Worm (Caenorhabditis elegans) whole organism, L4 larva: Measurements from ENCODE around the gene M03E7.1.
A peak's percentile ranks its signal among the peaks of the same experiment; 100 is the strongest.

Experiments used
- D1046.2 ChIP-seq: fragments of 200-800 bp; sonication (Bioruptor generic); IDR thresholded peaks from 2 replicates; pipeline ENCODE4 v1.3.6; 2022; ENCODE audit warnings: missing genetic modification characterization, missing compliant biosample characterization
- F10B5.3 ChIP-seq: sonication (generic microtip); optimal IDR thresholded peaks from 2 replicates; lab custom pipeline; 2016; ENCODE audit warnings: mild to moderate bottlenecking, missing genetic modification characterization, missing compliant biosample characterization
- F37D6.2 ChIP-seq: sonication (generic microtip); optimal IDR thresholded peaks from 2 replicates; lab custom pipeline; 2016; ENCODE audit warnings: mild to moderate bottlenecking, missing genetic modification characterization, missing compliant biosample characterization
- F44E2.7 ChIP-seq: fragments of 200-800 bp; sonication (Bioruptor generic); IDR thresholded peaks from 2 replicates; pipeline ENCODE4 v2.1.2; 2022; ENCODE audit warnings: missing genetic modification characterization, missing compliant biosample characterization
- R02D3.7 ChIP-seq: fragments of 150-350 bp; sonication (generic microtip); optimal IDR thresholded peaks from 3 replicates; lab custom pipeline; 2014; ENCODE audit warnings: missing biosample characterization, missing genetic modification characterization
- Y105C5A.15 ChIP-seq: fragments of 200-800 bp; sonication (Bioruptor generic); IDR thresholded peaks from 2 replicates; pipeline ENCODE4 v1.3.6; 2022; ENCODE audit warnings: missing genetic modification characterization, missing compliant biosample characterization
- Y48G9A.11 ChIP-seq: fragments of 200-800 bp; sonication (Bioruptor generic); IDR thresholded peaks from 2 replicates; pipeline ENCODE4 v1.3.6; 2022; ENCODE audit warnings: missing genetic modification reagents, missing genetic modification characterization, missing compliant biosample characterization
- Y5F2A.4 ChIP-seq: fragments of 200-800 bp; sonication (Bioruptor generic); optimal IDR thresholded peaks from 2 replicates; lab custom pipeline; 2018; ENCODE audit warnings: mild to moderate bottlenecking, missing genetic modification characterization, missing compliant biosample characterization
- aha-1 ChIP-seq: fragments of 150-350 bp; peaks from one replicate; lab custom pipeline; 2014; ENCODE audit warnings: missing biosample characterization, missing genetic modification characterization
- arid-1 ChIP-seq: fragments of 200-800 bp; sonication (Bioruptor generic); conservative IDR thresholded peaks from 2 replicates; pipeline ENCODE4 v1.3.6; 2022; ENCODE audit warnings: missing genetic modification reagents, missing genetic modification characterization, missing compliant biosample characterization
- attf-4 ChIP-seq: sonication (generic microtip); optimal IDR thresholded peaks from 3 replicates; lab custom pipeline; 2017; ENCODE audit warnings: missing biosample characterization, missing genetic modification characterization
- ceh-28 ChIP-seq: fragments of 150-350 bp; optimal IDR thresholded peaks from 2 replicates; lab custom pipeline; 2014; ENCODE audit warnings: missing biosample characterization, missing genetic modification reagents, missing genetic modification characterization
- ceh-44 ChIP-seq: fragments of 200-800 bp; sonication (Bioruptor generic); IDR thresholded peaks from 2 replicates; pipeline ENCODE4 v1.3.6; 2022; ENCODE audit warnings: missing genetic modification reagents, missing genetic modification characterization, missing compliant biosample characterization
- ceh-62 ChIP-seq: sonication (generic microtip); optimal IDR thresholded peaks from 2 replicates; lab custom pipeline; 2017; ENCODE audit warnings: missing biosample characterization, missing genetic modification characterization
- ces-1 ChIP-seq: fragments of 150-350 bp; sonication (generic microtip); optimal IDR thresholded peaks from 4 replicates; lab custom pipeline; 2014; ENCODE audit warnings: missing biosample characterization, missing genetic modification reagents, missing genetic modification characterization
- daf-12 ChIP-seq: fragments of 150-350 bp; optimal IDR thresholded peaks from 2 replicates; lab custom pipeline; 2014; ENCODE audit warnings: missing biosample characterization, missing genetic modification reagents, missing genetic modification characterization
- dmd-8 ChIP-seq: fragments of 200-800 bp; sonication (Bioruptor generic); IDR thresholded peaks from 2 replicates; pipeline ENCODE4 v1.3.6; 2022; ENCODE audit warnings: missing genetic modification characterization, missing compliant biosample characterization
- dmd-9 ChIP-seq: fragments of 200-800 bp; sonication (Bioruptor generic); IDR thresholded peaks from 2 replicates; pipeline ENCODE4 v1.3.6; 2022; ENCODE audit warnings: missing genetic modification reagents, missing genetic modification characterization, missing compliant biosample characterization
- fos-1 ChIP-seq: fragments of 150-350 bp; optimal IDR thresholded peaks from 2 replicates; lab custom pipeline; 2014; ENCODE audit warnings: missing biosample characterization, missing genetic modification characterization
- hif-1 ChIP-seq, 2 experiments: sonication (generic microtip); optimal IDR thresholded peaks; 2 replicates each; lab custom pipeline; 2016 to 2017; ENCODE audit warnings: missing compliant biosample characterization in 2 of 2, missing genetic modification characterization in 2 of 2, missing genetic modification reagents in 2 of 2, missing genotype in 2 of 2, mild to moderate bottlenecking in 1 of 2
- hlh-30 ChIP-seq: sonication (generic microtip); optimal IDR thresholded peaks from 2 replicates; lab custom pipeline; 2017; ENCODE audit warnings: antibody characterized with exemption, mild to moderate bottlenecking, missing genetic modification characterization, missing compliant biosample characterization; ENCODE audit not compliant: insufficient read depth
- hmg-1.1 ChIP-seq: fragments of 200-800 bp; sonication (Bioruptor generic); IDR thresholded peaks from 2 replicates; pipeline ENCODE4 v1.3.6; 2022; ENCODE audit warnings: missing genetic modification reagents, missing genetic modification characterization, missing compliant biosample characterization
- lin-13 ChIP-seq: fragments of 150-350 bp; optimal IDR thresholded peaks from 2 replicates; lab custom pipeline; 2014; ENCODE audit warnings: missing biosample characterization, missing genetic modification reagents, missing genetic modification characterization
- lin-15B ChIP-seq: fragments of 150-350 bp; sonication (generic microtip); optimal IDR thresholded peaks from 3 replicates; lab custom pipeline; 2014; ENCODE audit warnings: missing biosample characterization, missing genetic modification characterization
- lin-29 ChIP-seq: fragments of 200-800 bp; sonication (Bioruptor generic); IDR thresholded peaks from 2 replicates; pipeline ENCODE4 v1.3.6; 2022; ENCODE audit warnings: missing genetic modification reagents, missing genetic modification characterization, missing compliant biosample characterization
- lin-38 ChIP-seq: fragments of 200-800 bp; sonication (Bioruptor generic); IDR thresholded peaks from 2 replicates; pipeline ENCODE4 v1.3.6; 2022; ENCODE audit warnings: missing genetic modification reagents, missing genetic modification characterization, missing compliant biosample characterization
- lsy-2 ChIP-seq, 2 experiments: fragments of 150-350 bp in 1 of 2; sonication (generic microtip) in 1 of 2; optimal IDR thresholded peaks; 2 replicates each; lab custom pipeline; 2014 to 2017; ENCODE audit warnings: missing biosample characterization in 2 of 2, missing genetic modification characterization in 2 of 2
- madf-9 ChIP-seq: fragments of 200-800 bp; sonication (Bioruptor generic); conservative IDR thresholded peaks from 2 replicates; pipeline ENCODE4 v1.3.6; 2022; ENCODE audit warnings: missing genetic modification reagents, missing genetic modification characterization, missing compliant biosample characterization
- mxl-3 ChIP-seq: fragments of 200-800 bp; sonication (Bioruptor generic); optimal IDR thresholded peaks from 2 replicates; lab custom pipeline; 2018; ENCODE audit warnings: mild to moderate bottlenecking, missing genetic modification characterization, missing compliant biosample characterization
- nhr-10 ChIP-seq: fragments of 150-350 bp; optimal IDR thresholded peaks from 2 replicates; lab custom pipeline; 2014; ENCODE audit warnings: missing biosample characterization, missing genetic modification characterization
- nhr-111 ChIP-seq: fragments of 200-800 bp; sonication (Bioruptor generic); optimal IDR thresholded peaks from 2 replicates; lab custom pipeline; 2018; ENCODE audit warnings: mild to moderate bottlenecking, missing genetic modification characterization, missing compliant biosample characterization
- nhr-237 ChIP-seq: sonication (generic microtip); optimal IDR thresholded peaks from 2 replicates; lab custom pipeline; 2017; ENCODE audit warnings: missing biosample characterization, missing genetic modification characterization
- nhr-28 ChIP-seq: fragments of 150-350 bp; optimal IDR thresholded peaks from 2 replicates; lab custom pipeline; 2014; ENCODE audit warnings: missing biosample characterization, missing genetic modification characterization
- nhr-42 ChIP-seq: fragments of 200-800 bp; sonication (Bioruptor generic); IDR thresholded peaks from 2 replicates; pipeline ENCODE4 v1.3.6; 2022; ENCODE audit warnings: missing genetic modification characterization, missing compliant biosample characterization
- nhr-77 ChIP-seq: fragments of 150-350 bp; optimal IDR thresholded peaks from 2 replicates; lab custom pipeline; 2014; ENCODE audit warnings: missing biosample characterization, missing genetic modification characterization
- php-3 ChIP-seq: fragments of 200-800 bp; sonication (Bioruptor generic); IDR thresholded peaks from 2 replicates; pipeline ENCODE4 v1.3.6; 2022; ENCODE audit warnings: missing genetic modification reagents, missing genetic modification characterization, missing compliant biosample characterization
- pqm-1 ChIP-seq: sonication (generic microtip); optimal IDR thresholded peaks from 2 replicates; lab custom pipeline; 2017; ENCODE audit warnings: missing biosample characterization, missing genetic modification characterization
- saeg-2 ChIP-seq: fragments of 200-800 bp; sonication (Bioruptor generic); IDR thresholded peaks from 2 replicates; pipeline ENCODE4 v1.3.6; 2022; ENCODE audit warnings: missing genetic modification reagents, missing genetic modification characterization, missing compliant biosample characterization
- tra-1 ChIP-seq: fragments of 200-800 bp; sonication (Bioruptor generic); IDR thresholded peaks from 2 replicates; pipeline ENCODE4 v1.3.6; 2022; ENCODE audit warnings: missing genetic modification reagents, missing genetic modification characterization, missing compliant biosample characterization
- unc-39 ChIP-seq: sonication (generic microtip); optimal IDR thresholded peaks from 2 replicates; lab custom pipeline; 2017; ENCODE audit warnings: missing biosample characterization, missing genetic modification characterization
- unc-62 ChIP-seq, 3 experiments: fragments of 150-350 bp in 1 of 3; sonication (generic microtip); optimal IDR thresholded peaks in 2 of 3; peaks in 1 of 3; 1 replicate in 1 of 3; 2 replicates in 2 of 3; lab custom pipeline; 2014 to 2017; ENCODE audit warnings: missing biosample characterization in 3 of 3, missing genetic modification characterization in 3 of 3, missing genetic modification reagents in 3 of 3, missing genotype in 1 of 3
- zag-1 ChIP-seq: fragments of 150-350 bp; optimal IDR thresholded peaks from 2 replicates; lab custom pipeline; 2014; ENCODE audit warnings: missing biosample characterization, missing genetic modification characterization
- zfp-3 ChIP-seq: fragments of 200-800 bp; sonication (Bioruptor generic); conservative IDR thresholded peaks from 2 replicates; pipeline ENCODE4 v1.3.6; 2022; ENCODE audit warnings: missing genetic modification reagents, missing genetic modification characterization, missing compliant biosample characterization

Gene M03E7.1

ce11 chrV:5667337-5667736, 45.8 kb downstream of the M03E7.1 start (continued):
- peak; percentile 97 for TF ChIP-seq F44E2.7
- no peak for TF ChIP-seq nhr-28 (tag; lab: Kevin White, UChicago)
- TF ChIP-seq Y105C5A.15 (GFP tag; lab: Robert Waterston, UW): peak; percentile 99
- TF ChIP-seq R02D3.7 (tag; lab: Kevin White, UChicago): no peak
- TF ChIP-seq hmg-1.1: 0 out of 2 replicates have a peak, but pooled peaks have one; percentile 32
- no peak for TF ChIP-seq fos-1 (tag; lab: Kevin White, UChicago)
- no peak for TF ChIP-seq F10B5.3 (tag; lab: Kevin White, UChicago)
- TF ChIP-seq php-3 (GFP tag; lab: Robert Waterston, UW): peak; percentile 86
- TF ChIP-seq nhr-111 (GFP tag; lab: Kevin White, UChicago): peak; percentile 87
- TF ChIP-seq lin-29 (GFP tag; lab: Robert Waterston, UW): peak; percentile 76
- no peak for TF ChIP-seq daf-12 (tag; lab: Kevin White, UChicago)
- no peak for TF ChIP-seq pqm-1
- no peak for TF ChIP-seq unc-39 (tag; lab: Kevin White, UChicago)
- peak; percentile 62; the same call in 1 of the 2 replicates for TF ChIP-seq zfp-3 (GFP tag; lab: Robert Waterston, UW)
- TF ChIP-seq tra-1 (GFP tag; lab: Robert Waterston, UW): peak; percentile 83
- peak; percentile 70 for TF ChIP-seq nhr-42 (GFP tag; lab: Robert Waterston, UW)
- no peak for TF ChIP-seq lsy-2 (tag; optimal IDR thresholded peaks at IDR 0.05; lab: Kevin White, UChicago)
- TF ChIP-seq attf-4: no peak
- TF ChIP-seq lin-38: peak; percentile 85
- no peak for TF ChIP-seq ceh-44 (GFP tag; lab: Robert Waterston, UW)
- no peak for TF ChIP-seq F37D6.2 (tag; lab: Kevin White, UChicago)
- TF ChIP-seq Y5F2A.4 (GFP tag; lab: Kevin White, UChicago): peak; percentile 88
- TF ChIP-seq hif-1 (tag; optimal IDR thresholded peaks at IDR 0.05; lab: Kevin White, UChicago): peak in 1 of 2 experiments; percentile 47
- no peak for TF ChIP-seq ceh-28 (tag; lab: Kevin White, UChicago)
- peak; percentile 66 for TF ChIP-seq madf-9
- no peak for TF ChIP-seq ceh-62
- TF ChIP-seq hlh-30 (tag; lab: Kevin White, UChicago): peak; percentile 14
- TF ChIP-seq aha-1 (tag; lab: Kevin White, UChicago): peak; percentile 71
- TF ChIP-seq mxl-3 (GFP tag; lab: Kevin White, UChicago): no peak
- no peak for TF ChIP-seq nhr-77
- peak; percentile 29 for TF ChIP-seq lin-13
- peak; percentile 95 for TF ChIP-seq arid-1 (GFP tag; lab: Robert Waterston, UW)

- TF ChIP-seq unc-62 (GFP tag; optimal IDR thresholded peaks at IDR 0.05 in 1 of 2; lab: Kevin White, UChicago) (peak in 1 of 2 experiments; percentile 55), unc-62 (tag; optimal IDR thresholded peaks at IDR 0.05; lab: Kevin White, UChicago) (no peak), nhr-111 (GFP tag; lab: Kevin White, UChicago) (no peak)
Observed at ce11 chrV:5668968-5669367, 47.5 kb downstream of the M03E7.1 start.

ce11 chrV:5672270-5672669, 50.8 kb downstream of the M03E7.1 start:
- no peak for TF ChIP-seq ceh-62
- TF ChIP-seq dmd-9 (GFP tag; lab: Robert Waterston, UW): no peak
- no peak for TF ChIP-seq saeg-2 (GFP tag; lab: Robert Waterston, UW)
- TF ChIP-seq zag-1 (tag; lab: Kevin White, UChicago): no peak
- TF ChIP-seq arid-1 (GFP tag; lab: Robert Waterston, UW): no peak
- TF ChIP-seq Y48G9A.11: no peak
- TF ChIP-seq lin-15B (tag; lab: Kevin White, UChicago): no peak
- no peak for TF ChIP-seq nhr-237 (tag; lab: Kevin White, UChicago)
- TF ChIP-seq nhr-10 (tag; lab: Kevin White, UChicago): no peak
- TF ChIP-seq ces-1: no peak
- no peak for TF ChIP-seq madf-9
- TF ChIP-seq D1046.2 (GFP tag; lab: Robert Waterston, UW): no peak
- TF ChIP-seq lsy-2 (tag; optimal IDR thresholded peaks at IDR 0.05; lab: Kevin White, UChicago): no peak
- no peak for TF ChIP-seq dmd-8 (GFP tag; lab: Robert Waterston, UW)
- no peak for TF ChIP-seq daf-12 (tag; lab: Kevin White, UChicago)
- no peak for TF ChIP-seq unc-39 (tag; lab: Kevin White, UChicago)
